Worm (Caenorhabditis elegans) whole organism, early embryonic: ENCODE data around the gene cct-6.

Source experiments
- B0310.2 ChIP-seq: sonication (generic microtip); optimal IDR thresholded peaks from 2 replicates; lab custom pipeline; 2016; ENCODE audit warnings: mild to moderate bottlenecking, missing genetic modification characterization, missing compliant biosample characterization
- F13C5.2 ChIP-seq: sonication (generic microtip); optimal IDR thresholded peaks from 2 replicates; lab custom pipeline; 2017; ENCODE audit warnings: mild to moderate bottlenecking, missing genetic modification characterization, inconsistent platforms, missing compliant biosample characterization
- aly-1 ChIP-seq: sonication (generic microtip); optimal IDR thresholded peaks from 2 replicates; lab custom pipeline; 2016; ENCODE audit warnings: missing genetic modification characterization, missing compliant biosample characterization
- ama-1 ChIP-seq: fragments of 150-350 bp; optimal IDR thresholded peaks from 2 replicates; lab custom pipeline; 2014
- ceh-13 ChIP-seq: fragments of 200-800 bp; sonication (Bioruptor generic); optimal IDR thresholded peaks from 2 replicates; lab custom pipeline; 2018; ENCODE audit warnings: mild to moderate bottlenecking, missing genetic modification characterization, missing compliant biosample characterization
- ceh-36 ChIP-seq: sonication (generic microtip); optimal IDR thresholded peaks from 2 replicates; lab custom pipeline; 2016; ENCODE audit warnings: missing genetic modification characterization, inconsistent platforms, missing compliant biosample characterization
- ets-7 ChIP-seq: sonication (generic microtip); optimal IDR thresholded peaks from 2 replicates; lab custom pipeline; 2016; ENCODE audit warnings: missing genotype, missing genetic modification characterization, missing compliant biosample characterization
- flt-1 ChIP-seq: fragments of 200-800 bp; sonication (Bioruptor generic); IDR thresholded peaks from 2 replicates; pipeline ENCODE4 v1.3.6; 2022; ENCODE audit warnings: missing genetic modification characterization, missing compliant biosample characterization
- hmbx-1 ChIP-seq: sonication (generic microtip); optimal IDR thresholded peaks from 2 replicates; lab custom pipeline; 2016; ENCODE audit warnings: mild to moderate bottlenecking, missing genetic modification characterization, missing compliant biosample characterization
- hmg-4 ChIP-seq: fragments of 200-800 bp; sonication (Bioruptor generic); optimal IDR thresholded peaks from 2 replicates; lab custom pipeline; 2018; ENCODE audit warnings: mild to moderate bottlenecking, missing genetic modification characterization, missing compliant biosample characterization
- hnd-1 ChIP-seq: sonication (generic microtip); optimal IDR thresholded peaks from 2 replicates; lab custom pipeline; 2016; ENCODE audit warnings: missing genetic modification characterization, missing compliant biosample characterization
- pes-1 ChIP-seq: fragments of 200-800 bp; sonication (Bioruptor generic); IDR thresholded peaks from 2 replicates; pipeline ENCODE4 v1.3.6; 2022; ENCODE audit warnings: missing genetic modification reagents, missing genetic modification characterization, missing compliant biosample characterization
- scrt-1 ChIP-seq: fragments of 200-800 bp; sonication (Bioruptor generic); IDR thresholded peaks from 2 replicates; pipeline ENCODE4 v1.3.6; 2022; ENCODE audit warnings: missing genetic modification characterization, missing compliant biosample characterization
- sea-1 ChIP-seq: fragments of 200-800 bp; sonication (Bioruptor generic); conservative IDR thresholded peaks from 2 replicates; pipeline ENCODE4 v1.3.6; 2022; ENCODE audit warnings: missing genetic modification characterization, missing compliant biosample characterization
- tbx-11 ChIP-seq: fragments of 200-800 bp; sonication (Bioruptor generic); IDR thresholded peaks from 2 replicates; pipeline ENCODE4 v1.3.6; 2022; ENCODE audit warnings: missing genetic modification characterization, missing compliant biosample characterization
- tbx-37 ChIP-seq: fragments of 200-800 bp; sonication (Bioruptor generic); conservative IDR thresholded peaks from 2 replicates; pipeline ENCODE4 v1.3.6; 2022; ENCODE audit warnings: missing genetic modification reagents, missing genetic modification characterization, missing compliant biosample characterization
- tra-4 ChIP-seq: sonication (generic microtip); optimal IDR thresholded peaks from 2 replicates; lab custom pipeline; 2017; ENCODE audit warnings: missing genetic modification characterization, missing compliant biosample characterization

Gene cct-6

DNA sequence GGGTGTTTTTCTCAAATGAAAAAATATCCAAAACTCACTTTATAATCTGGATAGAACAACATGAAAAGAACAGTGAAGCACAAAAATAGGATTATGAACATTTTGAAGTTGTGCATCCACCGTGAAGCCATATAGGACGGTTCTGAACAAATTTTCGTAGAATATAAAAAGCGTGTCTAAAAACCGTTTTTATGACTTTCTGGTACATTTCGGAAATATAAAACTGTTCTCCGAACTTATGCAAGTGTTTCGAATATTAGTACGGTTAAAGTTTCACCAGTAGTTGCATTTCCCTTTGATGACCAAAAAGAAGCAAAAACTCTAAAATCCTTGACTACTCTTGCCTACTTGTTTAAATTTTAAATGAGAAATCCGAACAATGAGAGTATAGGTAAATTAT lies 33.2 kb upstream of the cct-6 start, which contains the start of gene C28H8.8:
TSS of gene C28H8.8 (minus strand) at position 101 of the 400 bp plus-strand sequence.
- TF ChIP-seq ama-1 (lab: Kevin White, UChicago) (no peak), tbx-11 (GFP tag; lab: Robert Waterston, UW) (no peak), scrt-1 (GFP tag; lab: Robert Waterston, UW) (no peak), hmbx-1 (tag; lab: Kevin White, UChicago) (no peak), aly-1 (tag; lab: Kevin White, UChicago) (no peak), hmg-4 (GFP tag; lab: Kevin White, UChicago) (no peak), tbx-37 (GFP tag; lab: Robert Waterston, UW) (no peak), ets-7 (tag; lab: Kevin White, UChicago) (no peak)

DNA sequence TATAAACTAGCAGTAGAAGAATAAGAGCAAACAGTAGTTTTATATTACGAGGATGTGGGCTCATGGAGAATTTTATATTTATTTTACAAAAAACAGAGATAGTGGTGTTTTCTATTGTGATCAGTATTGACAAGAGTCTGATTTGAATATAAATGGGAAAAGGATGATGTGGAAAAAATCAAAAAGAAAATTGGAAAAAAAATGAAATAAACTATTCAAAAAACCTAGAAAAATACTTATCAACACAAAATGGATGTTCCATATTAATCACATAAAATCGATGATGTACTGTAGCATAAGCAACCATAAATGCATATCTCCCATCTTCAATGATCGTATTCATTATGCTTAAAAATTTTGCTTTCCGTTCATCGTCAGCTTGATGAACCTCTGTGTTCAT lies 31.4 kb upstream of the cct-6 start, which contains the start of gene C28H8.7:
TSS of gene C28H8.7 (minus strand) at position 101 of the 400 bp plus-strand sequence.
- no peak for TF ChIP-seq ceh-36

DNA sequence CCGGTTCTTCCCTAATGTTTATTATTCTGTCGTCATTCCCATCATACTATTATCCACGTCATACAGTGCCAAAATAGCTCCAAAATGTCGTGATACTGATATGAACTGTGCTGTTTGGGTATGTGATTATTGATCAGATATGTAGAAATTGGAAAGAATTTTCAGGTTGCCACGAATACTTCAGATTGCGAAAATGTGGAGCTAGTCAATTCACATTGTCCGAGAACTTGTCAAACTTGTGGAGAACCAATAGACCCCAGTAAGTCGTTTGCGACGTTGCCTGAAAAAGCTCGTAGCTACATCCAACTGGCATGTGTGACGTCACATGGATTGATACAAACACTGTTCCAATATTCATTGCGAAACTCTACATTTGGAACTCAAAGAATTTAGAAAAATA lies 29.0 kb upstream of the cct-6 start:
- TF ChIP-seq tbx-11 (GFP tag; lab: Robert Waterston, UW) = no peak
- no peak for TF ChIP-seq ceh-36
- TF ChIP-seq F13C5.2 (tag; lab: Kevin White, UChicago) = no peak
- no peak for TF ChIP-seq pes-1
- no peak for TF ChIP-seq ama-1 (lab: Kevin White, UChicago)
- no peak for TF ChIP-seq hmbx-1 (tag; lab: Kevin White, UChicago)
- no peak for TF ChIP-seq tbx-37 (GFP tag; lab: Robert Waterston, UW)
- TF ChIP-seq sea-1 = no peak
- TF ChIP-seq hnd-1 = no peak
- TF ChIP-seq scrt-1 (GFP tag; lab: Robert Waterston, UW) = no peak
- TF ChIP-seq ets-7 (tag; lab: Kevin White, UChicago) = no peak

ce11 chrIII:5884007-5884406 lies 28.5 kb upstream of the cct-6 start, which contains the start of gene C28H8.5:
C28H8.5 (plus strand) TSS chrIII:5884307.
- TF ChIP-seq ceh-36 (no peak), aly-1 (tag; lab: Kevin White, UChicago) (no peak), ceh-13 (GFP tag; lab: Kevin White, UChicago) (no peak), hnd-1 (no peak), B0310.2 (tag; lab: Kevin White, UChicago) (no peak), pes-1 (no peak), F13C5.2 (tag; lab: Kevin White, UChicago) (no peak), hmg-4 (GFP tag; lab: Kevin White, UChicago) (no peak), ets-7 (tag; lab: Kevin White, UChicago) (no peak), sea-1 (no peak), ama-1 (lab: Kevin White, UChicago) (no peak), tbx-37 (GFP tag; lab: Robert Waterston, UW) (no peak)

DNA sequence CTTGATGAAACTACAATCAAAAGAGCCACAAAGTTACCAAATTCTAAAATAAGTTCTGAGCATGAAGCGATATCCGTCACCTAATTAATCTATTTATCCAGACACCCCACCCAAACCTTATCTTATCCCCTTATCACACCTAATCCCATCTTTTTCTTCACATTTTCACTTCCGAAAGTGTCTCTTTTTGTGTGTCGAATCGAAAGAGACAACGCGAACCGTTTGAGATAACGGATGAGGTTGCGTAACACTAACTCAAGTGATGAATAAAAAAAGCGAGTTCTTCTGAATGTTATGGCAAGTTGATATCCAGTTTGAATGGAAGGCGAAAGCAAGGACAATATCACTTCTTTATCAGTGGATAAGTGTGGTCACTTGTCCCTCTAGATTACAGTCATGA lies 28.0 kb upstream of the cct-6 start:
- no peak for TF ChIP-seq flt-1 (GFP tag; lab: Robert Waterston, UW)
- no peak for TF ChIP-seq ceh-13 (GFP tag; lab: Kevin White, UChicago)
- no peak for TF ChIP-seq hmg-4 (GFP tag; lab: Kevin White, UChicago)
- TF ChIP-seq ceh-36 = no peak
- no peak for TF ChIP-seq hmbx-1 (tag; lab: Kevin White, UChicago)
- no peak for TF ChIP-seq tra-4 (tag; lab: Kevin White, UChicago)
- TF ChIP-seq tbx-37 (GFP tag; lab: Robert Waterston, UW) = no peak

ce11 chrIII:5882823-5883222 lies 27.3 kb upstream of the cct-6 start, which contains the start of gene F01F1.14:
F01F1.14 (minus strand) TSS chrIII:5882923.
- no peak for TF ChIP-seq hmg-4 (GFP tag; lab: Kevin White, UChicago)
- TF ChIP-seq scrt-1 (GFP tag; lab: Robert Waterston, UW) = no peak
- no peak for TF ChIP-seq B0310.2 (tag; lab: Kevin White, UChicago)
- TF ChIP-seq F13C5.2 (tag; lab: Kevin White, UChicago) = no peak
- TF ChIP-seq hnd-1 = no peak
- TF ChIP-seq ceh-13 (GFP tag; lab: Kevin White, UChicago) = no peak
- no peak for TF ChIP-seq ets-7 (tag; lab: Kevin White, UChicago)
- no peak for TF ChIP-seq tbx-11 (GFP tag; lab: Robert Waterston, UW)

- no peak for TF ChIP-seq sea-1
- no peak for TF ChIP-seq tbx-11 (GFP tag; lab: Robert Waterston, UW)
- TF ChIP-seq aly-1 (tag; lab: Kevin White, UChicago) = no peak
- peak; percentile 14 for TF ChIP-seq ama-1 (lab: Kevin White, UChicago)
- TF ChIP-seq B0310.2 (tag; lab: Kevin White, UChicago) = no peak
- no peak for TF ChIP-seq ceh-13 (GFP tag; lab: Kevin White, UChicago)
- TF ChIP-seq hmg-4 (GFP tag; lab: Kevin White, UChicago) = no peak
Measured at ce11 chrIII:5882284-5882683, 26.8 kb upstream of the cct-6 start.

- no peak for TF ChIP-seq ets-7 (tag; lab: Kevin White, UChicago)
- no peak for TF ChIP-seq hmg-4 (GFP tag; lab: Kevin White, UChicago)
- TF ChIP-seq ama-1 (lab: Kevin White, UChicago) = no peak
- TF ChIP-seq tbx-11 (GFP tag; lab: Robert Waterston, UW) = no peak
- no peak for TF ChIP-seq hmbx-1 (tag; lab: Kevin White, UChicago)
- no peak for TF ChIP-seq ceh-13 (GFP tag; lab: Kevin White, UChicago)
- TF ChIP-seq ceh-36 = no peak
- no peak for TF ChIP-seq F13C5.2 (tag; lab: Kevin White, UChicago)
Measured at ce11 chrIII:5879291-5879968, 23.9 kb upstream of the cct-6 start, which contains the start of gene hpo-10. hpo-10 (plus strand) TSS chrIII:5879489.
